Worm (Caenorhabditis elegans) whole organism, young adult: Measurements from ENCODE around the gene F18E3.11.

Experiments
- B0336.3 ChIP-seq: fragments of 200-800 bp; sonication (Bioruptor generic); IDR thresholded peaks from 2 replicates; pipeline ENCODE4 v1.3.6; 2022; ENCODE audit warnings: missing genetic modification characterization, missing compliant biosample characterization
- F49E8.2 ChIP-seq: sonication (generic microtip); optimal IDR thresholded peaks from 3 replicates; lab custom pipeline; 2017; ENCODE audit warnings: missing genetic modification characterization, mild to moderate bottlenecking, missing compliant biosample characterization, antibody characterized with exemption, moderate library complexity; ENCODE audit not compliant: insufficient read depth
- F55B11.4 ChIP-seq: sonication (generic microtip); optimal IDR thresholded peaks from 2 replicates; lab custom pipeline; 2016; ENCODE audit warnings: missing compliant biosample characterization, missing genetic modification characterization, borderline replicate concordance; ENCODE audit not compliant: insufficient read depth
- F57A8.1 ChIP-seq: fragments of 200-800 bp; sonication (Bioruptor generic); optimal IDR thresholded peaks from 2 replicates; lab custom pipeline; 2018; ENCODE audit warnings: mild to moderate bottlenecking, missing genetic modification characterization, moderate library complexity, missing compliant biosample characterization
- F57C9.4 ChIP-seq: sonication (generic microtip); optimal IDR thresholded peaks from 2 replicates; lab custom pipeline; 2017; ENCODE audit warnings: mild to moderate bottlenecking, missing genetic modification characterization, missing compliant biosample characterization
- K11D2.4 ChIP-seq: fragments of 200-800 bp; sonication (Bioruptor generic); IDR thresholded peaks from 2 replicates; pipeline ENCODE4 v1.3.6; 2022; ENCODE audit warnings: missing genetic modification reagents, missing genetic modification characterization, missing compliant biosample characterization
- K12H6.12 ChIP-seq: fragments of 200-800 bp; sonication (Bioruptor generic); optimal IDR thresholded peaks from 2 replicates; lab custom pipeline; 2018; ENCODE audit warnings: mild to moderate bottlenecking, missing genetic modification characterization, missing compliant biosample characterization
- Y53F4B.3 ChIP-seq: fragments of 200-800 bp; sonication (Bioruptor generic); IDR thresholded peaks from 2 replicates; pipeline ENCODE4 v1.3.6; 2022; ENCODE audit warnings: missing genetic modification reagents, missing genetic modification characterization, missing compliant biosample characterization
- Y53G8AR.9 ChIP-seq: fragments of 200-800 bp; sonication (Bioruptor generic); conservative IDR thresholded peaks from 2 replicates; pipeline ENCODE4 v1.3.6; 2022; ENCODE audit warnings: missing genetic modification reagents, missing genetic modification characterization, missing compliant biosample characterization
- aptf-3 ChIP-seq: fragments of 200-800 bp; sonication (Bioruptor generic); IDR thresholded peaks from 2 replicates; pipeline ENCODE4 v1.3.6; 2022; ENCODE audit warnings: missing genetic modification characterization, missing compliant biosample characterization
- attf-3 ChIP-seq: fragments of 200-800 bp; sonication (Bioruptor generic); conservative IDR thresholded peaks from 2 replicates; pipeline ENCODE4 v1.3.6; 2022; ENCODE audit warnings: missing genetic modification reagents, missing genetic modification characterization, missing compliant biosample characterization
- cebp-1 ChIP-seq, 2 experiments: fragments of 200-800 bp in 1 of 2; sonication (Bioruptor generic) in 1 of 2; sonication (generic microtip) in 1 of 2; IDR thresholded peaks in 1 of 2; optimal IDR thresholded peaks in 1 of 2; 2 replicates each; pipeline versions ENCODE4 v1.3.6 to Lab custom; 2017 to 2022; ENCODE audit warnings: missing compliant biosample characterization in 2 of 2, missing genetic modification characterization in 2 of 2, mild to moderate bottlenecking in 1 of 2, missing genetic modification reagents in 1 of 2, moderate library complexity in 1 of 2
- cebp-2 ChIP-seq: fragments of 200-800 bp; sonication (Bioruptor generic); IDR thresholded peaks from 2 replicates; pipeline ENCODE4 v1.3.6; 2022; ENCODE audit warnings: missing genetic modification characterization, missing compliant biosample characterization
- ceh-100 ChIP-seq: fragments of 200-800 bp; sonication (Bioruptor generic); IDR thresholded peaks from 2 replicates; pipeline ENCODE4 v1.3.6; 2022; ENCODE audit warnings: missing genetic modification reagents, missing genetic modification characterization, missing compliant biosample characterization
- ceh-40 ChIP-seq: fragments of 200-800 bp; sonication (Bioruptor generic); IDR thresholded peaks from 2 replicates; pipeline ENCODE4 v1.3.6; 2022; ENCODE audit warnings: missing genetic modification characterization, missing compliant biosample characterization
- ceh-58 ChIP-seq: fragments of 200-800 bp; sonication (Bioruptor generic); IDR thresholded peaks from 2 replicates; pipeline ENCODE4 v1.3.6; 2022; ENCODE audit warnings: missing genetic modification characterization, missing compliant biosample characterization
- dox-1 ChIP-seq: fragments of 200-800 bp; sonication (Bioruptor generic); IDR thresholded peaks from 2 replicates; pipeline ENCODE4 v1.3.6; 2022; ENCODE audit warnings: missing genetic modification reagents, missing genetic modification characterization, missing compliant biosample characterization
- dpff-1 ChIP-seq: sonication (generic microtip); optimal IDR thresholded peaks from 2 replicates; lab custom pipeline; 2017; ENCODE audit warnings: mild to moderate bottlenecking, missing genetic modification characterization, missing compliant biosample characterization
- dpl-1 ChIP-seq: fragments of 150-350 bp; optimal IDR thresholded peaks from 2 replicates; lab custom pipeline; 2014; ENCODE audit warnings: missing biosample characterization, missing genetic modification reagents, missing genetic modification characterization
- egl-18 ChIP-seq: fragments of 200-800 bp; sonication (Bioruptor generic); IDR thresholded peaks from 2 replicates; pipeline ENCODE4 v1.3.6; 2022; ENCODE audit warnings: missing genetic modification reagents, missing genetic modification characterization, missing compliant biosample characterization
- egl-44 ChIP-seq: fragments of 200-800 bp; sonication (Bioruptor generic); IDR thresholded peaks from 2 replicates; pipeline ENCODE4 v1.3.6; 2022; ENCODE audit warnings: missing genetic modification reagents, missing genetic modification characterization, missing compliant biosample characterization
- him-1 ChIP-seq: sonication (generic microtip); optimal IDR thresholded peaks from 2 replicates; lab custom pipeline; 2016; ENCODE audit warnings: missing genotype, missing genetic modification reagents, missing genetic modification characterization, missing compliant biosample characterization
- hmg-1.2 ChIP-seq: fragments of 200-800 bp; sonication (Bioruptor generic); IDR thresholded peaks from 2 replicates; pipeline ENCODE4 v1.3.6; 2022; ENCODE audit warnings: missing genetic modification reagents, missing genetic modification characterization, missing compliant biosample characterization
- lag-1 ChIP-seq: fragments of 200-800 bp; sonication (Bioruptor generic); IDR thresholded peaks from 2 replicates; pipeline ENCODE4 v1.3.6; 2022; ENCODE audit warnings: missing genetic modification reagents, missing genetic modification characterization, missing compliant biosample characterization
- let-607 ChIP-seq, 2 experiments: fragments of 200-800 bp in 1 of 2; sonication (Bioruptor generic) in 1 of 2; sonication (generic microtip) in 1 of 2; optimal IDR thresholded peaks; 2 replicates each; lab custom pipeline; 2016 to 2018; ENCODE audit warnings: mild to moderate bottlenecking in 2 of 2, missing compliant biosample characterization in 2 of 2, missing genetic modification characterization in 2 of 2, moderate library complexity in 2 of 2, missing genotype in 1 of 2
- lin-26 ChIP-seq: fragments of 200-800 bp; sonication (Bioruptor generic); IDR thresholded peaks from 2 replicates; pipeline ENCODE4 v1.3.6; 2022; ENCODE audit warnings: missing genetic modification reagents, missing genetic modification characterization, missing compliant biosample characterization
- lin-35 ChIP-seq, 3 experiments: fragments of 150-350 bp in 2 of 3; sonication (generic microtip) in 1 of 3; optimal IDR thresholded peaks; 2 replicates each; lab custom pipeline; 2014 to 2018; ENCODE audit warnings: missing biosample characterization in 3 of 3, missing genetic modification characterization in 3 of 3, missing genetic modification reagents in 3 of 3
- madf-10 ChIP-seq: sonication (generic microtip); optimal IDR thresholded peaks from 2 replicates; lab custom pipeline; 2016; ENCODE audit warnings: mild to moderate bottlenecking, missing genetic modification characterization, missing compliant biosample characterization
- mes-4 ChIP-seq: sonication (generic microtip); optimal IDR thresholded peaks from 2 replicates; lab custom pipeline; 2016; ENCODE audit warnings: missing genotype, missing genetic modification characterization, missing compliant biosample characterization
- nhr-80 ChIP-seq: sonication (generic microtip); optimal IDR thresholded peaks from 2 replicates; lab custom pipeline; 2016; ENCODE audit warnings: missing genetic modification characterization, missing compliant biosample characterization
- repo-1 ChIP-seq: sonication (generic microtip); optimal IDR thresholded peaks from 2 replicates; lab custom pipeline; 2017; ENCODE audit warnings: mild to moderate bottlenecking, missing genetic modification characterization, missing compliant biosample characterization
- rpc-1 ChIP-seq, 2 experiments: fragments of 150-350 bp in 1 of 2; sonication (generic microtip) in 1 of 2; optimal IDR thresholded peaks; 2 replicates each; lab custom pipeline; 2014 to 2018; ENCODE audit warnings: missing biosample characterization in 1 of 2, missing genetic modification characterization in 1 of 2, missing genetic modification reagents in 1 of 2, missing genotype in 1 of 2
- snpc-1.1 ChIP-seq: sonication (generic microtip); optimal IDR thresholded peaks from 2 replicates; lab custom pipeline; 2017; ENCODE audit warnings: missing genetic modification characterization, mild to moderate bottlenecking, missing compliant biosample characterization, antibody characterized with exemption, moderate library complexity, missing genotype, missing genetic modification reagents; ENCODE audit not compliant: insufficient read depth
- somi-1 ChIP-seq: fragments of 200-800 bp; sonication (Bioruptor generic); optimal IDR thresholded peaks from 2 replicates; lab custom pipeline; 2018; ENCODE audit warnings: mild to moderate bottlenecking, missing genetic modification characterization, missing compliant biosample characterization
- unc-130 ChIP-seq: sonication (generic microtip); optimal IDR thresholded peaks from 2 replicates; lab custom pipeline; 2016; ENCODE audit warnings: missing genetic modification reagents, missing genetic modification characterization, missing compliant biosample characterization
- ztf-22 ChIP-seq: fragments of 200-800 bp; sonication (Bioruptor generic); optimal IDR thresholded peaks from 2 replicates; lab custom pipeline; 2018; ENCODE audit warnings: mild to moderate bottlenecking, missing genetic modification characterization, moderate library complexity, missing compliant biosample characterization

The F18E3.11 gene

ce11 chrV:7387755-7388154, 25.5 kb upstream of the F18E3.11 start, which contains the start of gene C02H6.3:
Gene C02H6.3, minus strand, starts transcription at chrV:7387855.
- TF ChIP-seq cebp-2 (GFP tag; lab: Robert Waterston, UW) (no peak), lin-35 (GFP tag; optimal IDR thresholded peaks at IDR 0.05; lab: Kevin White, UChicago) (no peak), attf-3 (no peak), egl-18 (no peak), egl-44 (GFP tag; lab: Robert Waterston, UW) (no peak), lag-1 (GFP tag; lab: Robert Waterston, UW) (no peak), aptf-3 (GFP tag; lab: Robert Waterston, UW) (no peak), F57A8.1 (no peak), mes-4 (tag; lab: Kevin White, UChicago) (no peak), dpl-1 (GFP tag; lab: Kevin White, UChicago) (no peak), cebp-1 (GFP tag; IDR thresholded peaks at IDR 0.05; lab: Robert Waterston, UW) (no peak), cebp-1 (tag; optimal IDR thresholded peaks at IDR 0.05; lab: Kevin White, UChicago) (no peak)

- TF ChIP-seq him-1 (tag; lab: Kevin White, UChicago): no peak
- no peak for TF ChIP-seq K12H6.12 (tag; lab: Kevin White, UChicago)
- no peak for TF ChIP-seq dox-1
- no peak for TF ChIP-seq rpc-1 (optimal IDR thresholded peaks at IDR 0.05; lab: Kevin White, UChicago)
- TF ChIP-seq rpc-1 (tag; optimal IDR thresholded peaks at IDR 0.05; lab: Kevin White, UChicago): no peak
- no peak for TF ChIP-seq F55B11.4 (tag; lab: Kevin White, UChicago)
- TF ChIP-seq K11D2.4: no peak
- TF ChIP-seq B0336.3: no peak
- no peak for TF ChIP-seq madf-10
- TF ChIP-seq ztf-22 (GFP tag; lab: Kevin White, UChicago): no peak
- TF ChIP-seq Y53G8AR.9 (GFP tag; lab: Robert Waterston, UW): no peak
- no peak for TF ChIP-seq somi-1 (GFP tag; lab: Kevin White, UChicago)
- no peak for TF ChIP-seq Y53F4B.3
- TF ChIP-seq dpff-1 (tag; lab: Kevin White, UChicago): no peak
- no peak for TF ChIP-seq unc-130 (GFP tag; lab: Kevin White, UChicago)
- TF ChIP-seq F57C9.4 (tag; lab: Kevin White, UChicago): no peak
Observed at ce11 chrV:7389771-7390170, 23.5 kb upstream of the F18E3.11 start, which contains the start of gene C02H6.1. Gene C02H6.1, minus strand, starts transcription at chrV:7389871.

- peak; percentile 34 for TF ChIP-seq nhr-80
- TF ChIP-seq lin-26 (GFP tag; lab: Robert Waterston, UW): no peak
- TF ChIP-seq, all 124 proteins: peak for 1
Observed at ce11 chrV:7391933-7392332, 21.3 kb upstream of the F18E3.11 start, which contains the start of gene fbxa-105. Gene fbxa-105, minus strand, starts transcription at chrV:7392029.

- no peak for TF ChIP-seq ceh-100 (GFP tag; lab: Robert Waterston, UW)
- TF ChIP-seq F49E8.2 (tag; lab: Kevin White, UChicago): no peak
- no peak for TF ChIP-seq hmg-1.2 (GFP tag; lab: Robert Waterston, UW)
- no peak for TF ChIP-seq snpc-1.1
- TF ChIP-seq, all 124 proteins: peak for 0
Observed at ce11 chrV:7395359-7395758, 17.9 kb upstream of the F18E3.11 start, which contains the start of gene srx-9. Gene srx-9, minus strand, starts transcription at chrV:7395459.

- TF ChIP-seq repo-1 (tag; lab: Kevin White, UChicago): no peak
- TF ChIP-seq ceh-58 (GFP tag; lab: Robert Waterston, UW): no peak
- no peak for TF ChIP-seq mes-4 (tag; lab: Kevin White, UChicago)
- no peak for TF ChIP-seq ceh-40 (GFP tag; lab: Robert Waterston, UW)
- TF ChIP-seq let-607 (tag; optimal IDR thresholded peaks at IDR 0.05; lab: Kevin White, UChicago): no peak
- no peak for TF ChIP-seq dpl-1 (GFP tag; lab: Kevin White, UChicago)
- no peak for TF ChIP-seq lin-35 (GFP tag; optimal IDR thresholded peaks at IDR 0.05; lab: Kevin White, UChicago)
Observed at ce11 chrV:7399202-7399601, 14.1 kb upstream of the F18E3.11 start, which contains the start of gene gst-41. Gene gst-41, minus strand, starts transcription at chrV:7399302.
